Worm (Caenorhabditis elegans): ENCODE data around the gene ugt-10.

DNA sequence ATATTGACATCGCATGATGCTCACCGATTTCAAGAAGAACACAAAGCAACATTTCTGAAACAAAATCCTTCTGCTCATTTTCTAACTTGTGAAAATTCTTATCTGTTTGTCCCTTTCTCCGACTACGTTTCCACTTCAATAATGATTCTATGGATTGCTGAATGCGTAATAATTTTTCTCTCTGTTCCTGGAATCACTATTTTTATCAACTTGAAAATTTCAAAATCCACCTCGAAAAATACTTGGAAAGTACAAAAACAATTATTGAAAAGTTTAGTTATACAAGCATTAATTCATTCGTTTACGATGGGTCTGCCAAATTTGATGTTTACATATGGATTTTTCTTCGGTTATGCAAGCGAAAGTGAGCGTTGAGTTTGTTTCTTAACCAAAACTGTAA lies 22.1 kb upstream of the ugt-10 start, which contains the start of gene srh-22:
- TF ChIP-seq nhr-90 (tag; optimal IDR thresholded peaks at IDR 0.05) (no peak), ceh-91 (GFP tag; IDR thresholded peaks at IDR 0.05) (no peak), him-1 (tag; optimal IDR thresholded peaks at IDR 0.05) (no peak), gei-17 (GFP tag; optimal IDR thresholded peaks at IDR 0.05) (no peak), ama-1 (optimal IDR thresholded peaks at IDR 0.05) (no peak), ama-1 (GFP tag; optimal IDR thresholded peaks at IDR 0.05) (no peak), cebp-2 (GFP tag; IDR thresholded peaks at IDR 0.05) (no peak), hlh-12 (tag; optimal IDR thresholded peaks at IDR 0.05) (no peak), unc-62 (GFP tag; optimal IDR thresholded peaks at IDR 0.05) (no peak), pha-4 (tag; optimal IDR thresholded peaks at IDR 0.05) (no peak), C06A6.2 (GFP tag; conservative IDR thresholded peaks at IDR 0.05) (no peak)

All from whole organism, young adult.